Worm (Caenorhabditis elegans): ENCODE measurements around the gene fbxb-84.

ce11 chrIII:184335-184734 lies 38.1 kb upstream of the fbxb-84 start:
- TF ChIP-seq ceh-30 (tag; optimal IDR thresholded peaks at IDR 0.05) = no peak
- TF ChIP-seq ceh-34 (tag; optimal IDR thresholded peaks at IDR 0.05) = no peak
- no peak for TF ChIP-seq K02D7.2 (tag; optimal IDR thresholded peaks at IDR 0.05)
- no peak for TF ChIP-seq ceh-19 (GFP tag; optimal IDR thresholded peaks at IDR 0.05)
- no peak for TF ChIP-seq nhr-11 (tag; optimal IDR thresholded peaks at IDR 0.05)
- TF ChIP-seq ref-2 (tag; optimal IDR thresholded peaks at IDR 0.05) = no peak
- no peak for TF ChIP-seq ceh-6 (GFP tag; optimal IDR thresholded peaks at IDR 0.05)
- no peak for TF ChIP-seq ama-1 (optimal IDR thresholded peaks at IDR 0.05)
- no peak for TF ChIP-seq ceh-48 (tag; optimal IDR thresholded peaks at IDR 0.05)
- no peak for TF ChIP-seq mec-3 (tag; optimal IDR thresholded peaks at IDR 0.05; ENCODE audit: borderline replicate concordance)
- no peak for TF ChIP-seq unc-3 (GFP tag; conservative IDR thresholded peaks at IDR 0.05)
- no peak for TF ChIP-seq unc-3 (tag; optimal IDR thresholded peaks at IDR 0.05)
